Worm (Caenorhabditis elegans): ENCODE data around the gene F07F6.2.

- no peak for TF ChIP-seq mab-9 (GFP tag; IDR thresholded peaks at IDR 0.05)
- no peak for TF ChIP-seq vab-15 (tag; optimal IDR thresholded peaks at IDR 0.05)
Measured at ce11 chrII:5426470-5426869, 3.5 kb upstream of the F07F6.2 start.
